Worm (Caenorhabditis elegans) whole organism, late embryonic: Measurements from ENCODE around the gene W09H1.1.
A peak's percentile ranks its signal among the peaks of the same experiment; 100 is the strongest.

ENCODE experiments used
- ama-1 ChIP-seq: fragments of 150-350 bp; optimal IDR thresholded peaks from 2 replicates; lab custom pipeline; 2014
- ceh-31 ChIP-seq: sonication (generic microtip); optimal IDR thresholded peaks from 2 replicates; lab custom pipeline; 2016; ENCODE audit warnings: missing genetic modification characterization, missing compliant biosample characterization
- fax-1 ChIP-seq: sonication (generic microtip); optimal IDR thresholded peaks from 2 replicates; lab custom pipeline; 2016; ENCODE audit warnings: missing genotype, missing genetic modification characterization, missing compliant biosample characterization
- fkh-10 ChIP-seq: fragments of 150-350 bp; optimal IDR thresholded peaks from 2 replicates; lab custom pipeline; 2014; ENCODE audit warnings: missing biosample characterization, missing genetic modification reagents, missing genetic modification characterization
- rnt-1 ChIP-seq: sonication (generic microtip); optimal IDR thresholded peaks from 2 replicates; lab custom pipeline; 2016; ENCODE audit warnings: missing genetic modification characterization, missing compliant biosample characterization
- zip-5 ChIP-seq: sonication (generic microtip); optimal IDR thresholded peaks from 2 replicates; lab custom pipeline; 2016; ENCODE audit warnings: missing genetic modification characterization, missing compliant biosample characterization

DNA sequence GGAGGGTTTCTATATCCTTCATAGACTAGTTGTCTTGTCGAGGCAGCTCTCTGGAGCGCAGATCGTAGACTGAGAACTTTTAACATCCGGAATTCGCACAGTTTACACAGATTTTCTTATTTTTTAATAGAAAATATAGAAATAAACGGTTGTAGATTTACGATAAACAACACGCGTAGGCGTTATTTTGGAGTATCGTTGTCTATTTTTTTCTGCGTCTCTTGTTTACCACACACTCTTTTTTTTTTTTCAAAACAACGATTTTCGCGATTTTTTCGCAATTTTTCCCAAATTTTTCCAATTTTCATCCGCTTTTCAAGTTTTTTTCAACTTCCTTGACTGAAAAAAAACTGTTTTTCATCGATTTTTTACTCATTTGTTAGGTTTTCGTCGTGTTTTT lies 5.8 kb upstream of the W09H1.1 start, which contains the start of gene mecr-1:
- TF ChIP-seq ceh-31 (tag; lab: Kevin White, UChicago) = peak; percentile 42
- TF ChIP-seq rnt-1 = no peak
- TF ChIP-seq fax-1 (tag; lab: Kevin White, UChicago) = no peak
- TF ChIP-seq fkh-10 (GFP tag; lab: Kevin White, UChicago) = no peak
- no peak for TF ChIP-seq zip-5 (tag; lab: Kevin White, UChicago)
- TF ChIP-seq ama-1 (lab: Kevin White, UChicago) = no peak
